Worm (Caenorhabditis elegans) whole organism, mixed stage, embryonic: ENCODE results near the gene B0198.3.

Source experiments
- M03D4.4 ChIP-seq: sonication (generic microtip); optimal IDR thresholded peaks from 2 replicates; lab custom pipeline; 2017; ENCODE audit warnings: mild to moderate bottlenecking, missing genetic modification characterization, missing compliant biosample characterization
- bed-3 ChIP-seq: fragments of 200-800 bp; sonication (Bioruptor generic); optimal IDR thresholded peaks from 3 replicates; lab custom pipeline; 2018; ENCODE audit warnings: mild to moderate bottlenecking, missing genetic modification characterization, moderate library complexity, missing compliant biosample characterization
- blmp-1 ChIP-seq: fragments of 150-350 bp; optimal IDR thresholded peaks from 2 replicates; lab custom pipeline; 2014; ENCODE audit warnings: missing biosample characterization, missing genetic modification characterization
- ceh-39 ChIP-seq: fragments of 150-350 bp; optimal IDR thresholded peaks from 2 replicates; lab custom pipeline; 2014; ENCODE audit warnings: missing biosample characterization, missing genetic modification characterization
- ceh-83 ChIP-seq: fragments of 200-800 bp; sonication (Bioruptor generic); optimal IDR thresholded peaks from 2 replicates; lab custom pipeline; 2018; ENCODE audit warnings: mild to moderate bottlenecking, missing genetic modification characterization, missing compliant biosample characterization
- ces-1 ChIP-seq: fragments of 150-350 bp; optimal IDR thresholded peaks from 2 replicates; lab custom pipeline; 2014; ENCODE audit warnings: missing biosample characterization, missing genetic modification reagents, missing genetic modification characterization
- cnd-1 ChIP-seq: fragments of 200-800 bp; sonication (Bioruptor generic); optimal IDR thresholded peaks from 2 replicates; lab custom pipeline; 2018; ENCODE audit warnings: mild to moderate bottlenecking, missing genetic modification characterization, missing compliant biosample characterization
- drap-1 ChIP-seq: fragments of 200-800 bp; sonication (Bioruptor generic); optimal IDR thresholded peaks from 3 replicates; lab custom pipeline; 2018; ENCODE audit warnings: mild to moderate bottlenecking, missing genetic modification characterization, missing compliant biosample characterization
- elt-1 ChIP-seq: sonication (generic microtip); optimal IDR thresholded peaks from 2 replicates; lab custom pipeline; 2017; ENCODE audit warnings: missing genetic modification characterization, mild to moderate bottlenecking, missing compliant biosample characterization, antibody characterized with exemption, moderate library complexity, borderline replicate concordance; ENCODE audit not compliant: insufficient read depth
- elt-3 ChIP-seq: fragments of 150-350 bp; optimal IDR thresholded peaks from 2 replicates; lab custom pipeline; 2014; ENCODE audit warnings: missing biosample characterization, missing genetic modification characterization
- flh-1 ChIP-seq: fragments of 200-800 bp; sonication (Bioruptor generic); optimal IDR thresholded peaks from 2 replicates; lab custom pipeline; 2018; ENCODE audit warnings: mild to moderate bottlenecking, missing genetic modification characterization, moderate library complexity, missing compliant biosample characterization
- ham-2 ChIP-seq: fragments of 200-800 bp; sonication (Bioruptor generic); optimal IDR thresholded peaks from 2 replicates; lab custom pipeline; 2018; ENCODE audit warnings: mild to moderate bottlenecking, missing genetic modification characterization, missing compliant biosample characterization
- hlh-1 ChIP-seq: fragments of 150-350 bp; optimal IDR thresholded peaks from 2 replicates; lab custom pipeline; 2014; ENCODE audit warnings: missing biosample characterization, missing genetic modification reagents, missing genetic modification characterization
- lin-13 ChIP-seq: fragments of 150-350 bp; optimal IDR thresholded peaks from 2 replicates; lab custom pipeline; 2014; ENCODE audit warnings: missing biosample characterization, missing genetic modification characterization
- lin-32 ChIP-seq: fragments of 200-800 bp; sonication (Bioruptor generic); optimal IDR thresholded peaks from 2 replicates; lab custom pipeline; 2018; ENCODE audit warnings: mild to moderate bottlenecking, missing genetic modification characterization, missing compliant biosample characterization
- lsy-2 ChIP-seq: fragments of 150-350 bp; optimal IDR thresholded peaks from 2 replicates; lab custom pipeline; 2014; ENCODE audit warnings: missing biosample characterization, missing genetic modification characterization
- mep-1 ChIP-seq: fragments of 150-350 bp; optimal IDR thresholded peaks from 2 replicates; lab custom pipeline; 2017; ENCODE audit warnings: missing biosample characterization, missing genetic modification reagents, missing genetic modification characterization, inconsistent platforms
- mls-2 ChIP-seq: sonication (generic microtip); optimal IDR thresholded peaks from 2 replicates; lab custom pipeline; 2016; ENCODE audit warnings: mild to moderate bottlenecking, missing genetic modification characterization, moderate library complexity, missing compliant biosample characterization
- nhr-2 ChIP-seq: fragments of 150-350 bp; optimal IDR thresholded peaks from 2 replicates; lab custom pipeline; 2014; ENCODE audit warnings: missing biosample characterization, missing genetic modification characterization
- nhr-237 ChIP-seq: fragments of 150-350 bp; optimal IDR thresholded peaks from 2 replicates; lab custom pipeline; 2014; ENCODE audit warnings: missing biosample characterization, missing genetic modification characterization
- nhr-28 ChIP-seq: fragments of 150-350 bp; optimal IDR thresholded peaks from 2 replicates; lab custom pipeline; 2014; ENCODE audit warnings: missing biosample characterization, missing genetic modification characterization
- nhr-76 ChIP-seq: sonication (generic microtip); optimal IDR thresholded peaks from 2 replicates; lab custom pipeline; 2017; ENCODE audit warnings: missing biosample characterization, missing genetic modification characterization
- pha-4 ChIP-seq: fragments of 150-350 bp; optimal IDR thresholded peaks from 2 replicates; lab custom pipeline; 2018; ENCODE audit warnings: missing biosample characterization, missing genetic modification reagents, missing genetic modification characterization
- sem-2 ChIP-seq: fragments of 200-800 bp; sonication (Bioruptor generic); optimal IDR thresholded peaks from 2 replicates; lab custom pipeline; 2018; ENCODE audit warnings: mild to moderate bottlenecking, missing genetic modification characterization, missing compliant biosample characterization
- snpc-4 ChIP-seq: fragments of 150-350 bp; optimal IDR thresholded peaks from 2 replicates; lab custom pipeline; 2014; ENCODE audit warnings: missing biosample characterization, missing genetic modification characterization
- sptf-1 ChIP-seq: sonication (generic microtip); optimal IDR thresholded peaks from 2 replicates; lab custom pipeline; 2017; ENCODE audit warnings: mild to moderate bottlenecking, missing genetic modification characterization, moderate library complexity, missing compliant biosample characterization
- tbx-8 ChIP-seq: fragments of 200-800 bp; sonication (Bioruptor generic); optimal IDR thresholded peaks from 2 replicates; lab custom pipeline; 2018; ENCODE audit warnings: mild to moderate bottlenecking, missing genetic modification characterization, moderate library complexity, missing compliant biosample characterization
- unc-120 ChIP-seq: sonication (generic microtip); optimal IDR thresholded peaks from 2 replicates; lab custom pipeline; 2017; ENCODE audit warnings: missing genetic modification characterization, missing compliant biosample characterization; ENCODE audit not compliant: poor library complexity, severe bottlenecking
- unc-39 ChIP-seq: fragments of 150-350 bp; optimal IDR thresholded peaks from 2 replicates; lab custom pipeline; 2014; ENCODE audit warnings: missing biosample characterization, missing genetic modification characterization
- unc-62 ChIP-seq: fragments of 150-350 bp; optimal IDR thresholded peaks from 2 replicates; lab custom pipeline; 2014; ENCODE audit warnings: missing biosample characterization, missing genetic modification reagents, missing genetic modification characterization
- zip-8 ChIP-seq: fragments of 150-350 bp; optimal IDR thresholded peaks from 2 replicates; lab custom pipeline; 2014; ENCODE audit warnings: missing biosample characterization, missing genetic modification characterization
- ztf-11 ChIP-seq: fragments of 150-350 bp; optimal IDR thresholded peaks from 2 replicates; lab custom pipeline; 2014; ENCODE audit warnings: missing biosample characterization, missing genetic modification characterization

Gene B0198.3

DNA sequence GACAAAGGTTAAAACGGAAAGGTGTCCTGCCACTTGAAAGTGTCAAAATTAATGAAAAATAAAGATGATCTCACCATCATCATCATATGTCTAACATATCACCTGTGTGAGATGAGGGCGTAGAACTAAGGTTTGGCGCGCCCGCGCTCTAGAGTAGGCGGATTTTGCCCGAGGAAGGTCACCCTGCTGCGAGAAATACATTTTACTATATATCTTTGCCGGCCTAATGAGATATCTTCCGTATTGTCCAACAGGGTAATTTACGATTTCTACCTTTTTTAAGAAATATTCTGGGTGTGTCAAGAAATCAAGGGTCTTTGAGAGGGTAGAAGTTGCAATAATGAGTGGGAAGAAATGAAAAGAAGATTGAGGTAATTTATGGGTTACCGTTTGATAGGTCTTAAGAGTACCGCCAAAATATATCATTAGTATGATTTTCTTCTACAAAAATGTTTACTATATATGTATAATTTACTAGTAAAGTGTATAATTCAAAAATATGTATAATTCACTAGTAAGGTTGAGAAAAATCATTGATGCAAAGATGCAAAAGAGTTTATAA lies 48.9 kb downstream of the B0198.3 start:
- no peak for TF ChIP-seq pha-4 (tag; lab: Kevin White, UChicago)
- TF ChIP-seq ztf-11, result no peak
- no peak for TF ChIP-seq lsy-2 (tag; lab: Kevin White, UChicago)
- no peak for TF ChIP-seq nhr-2 (tag; lab: Kevin White, UChicago)
- no peak for TF ChIP-seq ces-1 (GFP tag; lab: Kevin White, UChicago)
- no peak for TF ChIP-seq drap-1
- no peak for TF ChIP-seq blmp-1 (tag; lab: Kevin White, UChicago)
- TF ChIP-seq sem-2 (GFP tag; lab: Kevin White, UChicago), result no peak
- TF ChIP-seq sptf-1 (tag; lab: Kevin White, UChicago), result no peak
- TF ChIP-seq cnd-1, result no peak
- no peak for TF ChIP-seq elt-3
- TF ChIP-seq flh-1 (GFP tag; lab: Kevin White, UChicago), result no peak
- TF ChIP-seq M03D4.4 (tag; lab: Kevin White, UChicago), result no peak
- TF ChIP-seq zip-8 (tag; lab: Kevin White, UChicago), result no peak
- TF ChIP-seq ceh-39, result no peak
- no peak for TF ChIP-seq mls-2 (tag; lab: Kevin White, UChicago)
- TF ChIP-seq ceh-83 (GFP tag; lab: Kevin White, UChicago), result no peak
- no peak for TF ChIP-seq lin-32 (GFP tag; lab: Kevin White, UChicago)
- TF ChIP-seq unc-39 (tag; lab: Kevin White, UChicago), result no peak

DNA sequence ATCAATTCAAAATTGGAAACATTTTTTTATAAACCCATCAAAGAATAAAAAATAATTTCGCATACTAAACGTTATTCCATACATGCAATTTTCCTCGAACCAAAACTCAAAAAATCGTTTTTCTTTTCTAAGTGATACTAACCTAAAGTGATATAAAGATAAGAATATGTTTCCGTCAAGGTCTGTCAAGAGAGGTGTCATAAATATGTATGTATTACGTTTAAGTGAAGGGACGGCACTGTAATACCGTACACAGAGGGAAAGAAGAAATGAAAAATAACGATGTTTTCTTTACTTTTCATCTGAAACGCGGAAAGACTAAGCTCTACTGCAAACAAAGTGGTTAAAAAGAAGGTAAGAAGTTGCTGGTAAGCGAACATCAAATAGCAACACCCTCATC lies 50.4 kb downstream of the B0198.3 start:
- no peak for TF ChIP-seq ceh-39
- no peak for TF ChIP-seq lsy-2 (tag; lab: Kevin White, UChicago)
- TF ChIP-seq blmp-1 (tag; lab: Kevin White, UChicago), result no peak
- no peak for TF ChIP-seq unc-39 (tag; lab: Kevin White, UChicago)
- no peak for TF ChIP-seq unc-120 (tag; lab: Kevin White, UChicago)
- TF ChIP-seq ces-1 (GFP tag; lab: Kevin White, UChicago), result no peak
- no peak for TF ChIP-seq sptf-1 (tag; lab: Kevin White, UChicago)
- no peak for TF ChIP-seq snpc-4 (tag; lab: Kevin White, UChicago)
- no peak for TF ChIP-seq lin-13 (tag; lab: Kevin White, UChicago)
- TF ChIP-seq nhr-28 (tag; lab: Kevin White, UChicago), result no peak
- TF ChIP-seq drap-1, result no peak
- no peak for TF ChIP-seq M03D4.4 (tag; lab: Kevin White, UChicago)
- no peak for TF ChIP-seq elt-1
- TF ChIP-seq hlh-1 (tag; lab: Kevin White, UChicago), result no peak
- no peak for TF ChIP-seq cnd-1
- TF ChIP-seq bed-3 (GFP tag; lab: Kevin White, UChicago), result no peak
- TF ChIP-seq lin-32 (GFP tag; lab: Kevin White, UChicago), result no peak
- no peak for TF ChIP-seq mep-1 (tag; lab: Kevin White, UChicago)
- TF ChIP-seq ham-2 (GFP tag; lab: Kevin White, UChicago), result no peak
- no peak for TF ChIP-seq pha-4 (tag; lab: Kevin White, UChicago)

ce11 chrX:12005499-12005959 lies 51.3 kb downstream of the B0198.3 start, which contains the start of gene sma-5:
Gene sma-5 (minus strand): TSS chrX:12005549.
- TF ChIP-seq ham-2 (GFP tag; lab: Kevin White, UChicago) (no peak), nhr-2 (tag; lab: Kevin White, UChicago) (no peak), ceh-83 (GFP tag; lab: Kevin White, UChicago) (no peak), lsy-2 (tag; lab: Kevin White, UChicago) (no peak), elt-1 (no peak), ztf-11 (no peak), cnd-1 (no peak), lin-32 (GFP tag; lab: Kevin White, UChicago) (no peak), mep-1 (tag; lab: Kevin White, UChicago) (no peak), M03D4.4 (tag; lab: Kevin White, UChicago) (no peak), drap-1 (no peak), nhr-28 (tag; lab: Kevin White, UChicago) (no peak), zip-8 (tag; lab: Kevin White, UChicago) (no peak), unc-39 (tag; lab: Kevin White, UChicago) (no peak), mls-2 (tag; lab: Kevin White, UChicago) (no peak), unc-62 (GFP tag; lab: Kevin White, UChicago) (no peak)

DNA sequence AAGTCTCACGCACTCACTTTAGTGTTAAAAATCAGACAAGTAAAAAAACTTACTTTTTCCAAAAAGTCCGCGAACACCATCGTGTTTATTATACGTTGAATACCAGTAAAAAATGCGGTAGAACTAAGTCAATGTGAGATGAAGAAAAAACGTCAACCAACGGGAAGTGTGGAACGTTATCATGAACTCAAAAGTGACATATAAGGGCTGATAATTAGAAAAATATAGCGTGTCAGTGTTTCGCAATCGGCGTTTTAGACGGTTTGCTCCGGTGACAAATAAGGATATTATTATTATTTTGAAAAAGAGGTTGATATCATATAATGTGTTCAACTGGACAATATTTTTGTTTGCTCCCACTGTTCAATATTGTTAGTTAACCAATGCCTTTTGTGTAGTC lies 51.9 kb downstream of the B0198.3 start:
- no peak for TF ChIP-seq unc-62 (GFP tag; lab: Kevin White, UChicago)
- no peak for TF ChIP-seq flh-1 (GFP tag; lab: Kevin White, UChicago)
- TF ChIP-seq bed-3 (GFP tag; lab: Kevin White, UChicago), result no peak
- TF ChIP-seq elt-3, result no peak
- no peak for TF ChIP-seq drap-1
- TF ChIP-seq lin-32 (GFP tag; lab: Kevin White, UChicago), result no peak
- TF ChIP-seq ceh-39, result no peak
- no peak for TF ChIP-seq nhr-2 (tag; lab: Kevin White, UChicago)
- TF ChIP-seq unc-120 (tag; lab: Kevin White, UChicago), result no peak
- TF ChIP-seq tbx-8 (GFP tag; lab: Kevin White, UChicago), result no peak
- no peak for TF ChIP-seq nhr-237
- no peak for TF ChIP-seq nhr-28 (tag; lab: Kevin White, UChicago)
- TF ChIP-seq blmp-1 (tag; lab: Kevin White, UChicago), result no peak
- TF ChIP-seq nhr-76, result no peak
- TF ChIP-seq M03D4.4 (tag; lab: Kevin White, UChicago), result no peak
- TF ChIP-seq ham-2 (GFP tag; lab: Kevin White, UChicago), result no peak
- TF ChIP-seq, all 35 proteins: peak for 0
